Fruit fly (Drosophila melanogaster): ENCODE measurements around the gene CTCF.

dm6 chr3L:7338786-7339185, 17.7 kb downstream of the CTCF start:
- TF ChIP-seq ttk (optimal IDR thresholded peaks at IDR 0.05) (no peak), h (optimal IDR thresholded peaks at IDR 0.05) (no peak), Sin3A (optimal IDR thresholded peaks at IDR 0.05) (no peak), Myc (optimal IDR thresholded peaks at IDR 0.05) (no peak), insv (optimal IDR thresholded peaks at IDR 0.05) (no peak), psq (optimal IDR thresholded peaks at IDR 0.05) (no peak)

Data from Kc167 (cell line).